Worm (Caenorhabditis elegans) whole organism, L1 larva: ENCODE results near the gene phf-5.

Experiments
- F16B12.6 ChIP-seq: fragments of 150-350 bp; optimal IDR thresholded peaks from 2 replicates; lab custom pipeline; 2014; ENCODE audit warnings: missing biosample characterization, missing genetic modification characterization
- aha-1 ChIP-seq: fragments of 150-350 bp; optimal IDR thresholded peaks from 2 replicates; lab custom pipeline; 2014; ENCODE audit warnings: missing biosample characterization, missing genetic modification characterization
- alr-1 ChIP-seq: fragments of 200-800 bp; sonication (Bioruptor generic); optimal IDR thresholded peaks from 2 replicates; lab custom pipeline; 2018; ENCODE audit warnings: borderline replicate concordance, mild to moderate bottlenecking, missing genetic modification characterization, missing compliant biosample characterization
- ama-1 ChIP-seq: fragments of 150-350 bp; optimal IDR thresholded peaks from 2 replicates; lab custom pipeline; 2014
- ceh-82 ChIP-seq, 3 experiments: fragments of 150-350 bp in 1 of 3; sonication (generic microtip) in 2 of 3; optimal IDR thresholded peaks; 2 replicates each; lab custom pipeline; 2014 to 2017; ENCODE audit warnings: missing biosample characterization in 3 of 3, missing genetic modification characterization in 3 of 3
- ces-1 ChIP-seq: fragments of 150-350 bp; optimal IDR thresholded peaks from 2 replicates; lab custom pipeline; 2014; ENCODE audit warnings: missing biosample characterization, missing genetic modification reagents, missing genetic modification characterization
- dpl-1 ChIP-seq, 3 experiments: fragments of 150-350 bp in 2 of 3; sonication (generic microtip) in 1 of 3; optimal IDR thresholded peaks; 2 replicates each; lab custom pipeline; 2014 to 2017; ENCODE audit warnings: missing biosample characterization in 3 of 3, missing genetic modification characterization in 3 of 3, missing genetic modification reagents in 3 of 3
- dsc-1 ChIP-seq: sonication (generic microtip); optimal IDR thresholded peaks from 2 replicates; lab custom pipeline; 2016; ENCODE audit warnings: mild to moderate bottlenecking, missing genetic modification characterization, missing compliant biosample characterization
- efl-1 ChIP-seq, 4 experiments: fragments of 150-350 bp; optimal IDR thresholded peaks in 3 of 4; peaks in 1 of 4; 1 replicate in 1 of 4; 2 replicates in 3 of 4; lab custom pipeline; 2014; ENCODE audit warnings: missing biosample characterization in 2 of 4, missing genetic modification characterization in 2 of 4, missing genetic modification reagents in 2 of 4
- egl-13 ChIP-seq: sonication (generic microtip); optimal IDR thresholded peaks from 2 replicates; lab custom pipeline; 2016; ENCODE audit warnings: missing genotype, missing genetic modification reagents, missing genetic modification characterization, missing compliant biosample characterization
- egl-27 ChIP-seq, 2 experiments: fragments of 150-350 bp in 1 of 2; sonication (generic microtip); optimal IDR thresholded peaks; 3 replicates each; lab custom pipeline; 2017 to 2018; ENCODE audit warnings: missing biosample characterization in 2 of 2, missing genetic modification characterization in 2 of 2, missing genetic modification reagents in 2 of 2
- elt-3 ChIP-seq, 6 experiments: fragments of 150-350 bp in 1 of 6; sonication (generic microtip); optimal IDR thresholded peaks; 2 replicates each; lab custom pipeline; 2017 to 2018; ENCODE audit warnings: missing biosample characterization in 6 of 6, missing genetic modification characterization in 6 of 6, inconsistent platforms in 1 of 6
- ets-5 ChIP-seq: fragments of 200-800 bp; sonication (Bioruptor generic); IDR thresholded peaks from 2 replicates; pipeline ENCODE4 v1.3.6; 2022; ENCODE audit warnings: missing genetic modification characterization, missing compliant biosample characterization
- fkh-10 ChIP-seq: sonication (generic microtip); optimal IDR thresholded peaks from 2 replicates; lab custom pipeline; 2017; ENCODE audit warnings: missing biosample characterization, missing genetic modification reagents, missing genetic modification characterization
- fkh-4 ChIP-seq: sonication (generic microtip); optimal IDR thresholded peaks from 2 replicates; lab custom pipeline; 2016; ENCODE audit warnings: missing compliant biosample characterization, missing genetic modification characterization, borderline replicate concordance
- fkh-8 ChIP-seq: sonication (generic microtip); optimal IDR thresholded peaks from 2 replicates; lab custom pipeline; 2016; ENCODE audit warnings: mild to moderate bottlenecking, missing genetic modification characterization, missing compliant biosample characterization
- irx-1 ChIP-seq: sonication (generic microtip); optimal IDR thresholded peaks from 2 replicates; lab custom pipeline; 2016; ENCODE audit warnings: missing genetic modification characterization, missing compliant biosample characterization
- isw-1 ChIP-seq: fragments of 200-800 bp; sonication (Bioruptor generic); IDR thresholded peaks from 2 replicates; pipeline ENCODE4 v1.3.6; 2022; ENCODE audit warnings: missing genetic modification characterization, missing compliant biosample characterization
- jun-1 ChIP-seq: fragments of 150-350 bp; optimal IDR thresholded peaks from 2 replicates; lab custom pipeline; 2014; ENCODE audit warnings: missing biosample characterization, missing genetic modification reagents, missing genetic modification characterization
- lin-14 ChIP-seq: fragments of 200-800 bp; sonication (Bioruptor generic); optimal IDR thresholded peaks from 2 replicates; lab custom pipeline; 2018; ENCODE audit warnings: mild to moderate bottlenecking, missing genetic modification characterization, moderate library complexity, missing compliant biosample characterization
- lin-35 ChIP-seq, 2 experiments: fragments of 150-350 bp; optimal IDR thresholded peaks; 2 replicates each; lab custom pipeline; 2014; ENCODE audit warnings: missing biosample characterization in 2 of 2, missing genetic modification characterization in 2 of 2, missing genetic modification reagents in 2 of 2
- lin-39 ChIP-seq: fragments of 150-350 bp; optimal IDR thresholded peaks from 2 replicates; lab custom pipeline; 2014; ENCODE audit warnings: missing biosample characterization, missing genetic modification reagents, missing genetic modification characterization
- lir-3 ChIP-seq: sonication (generic microtip); optimal IDR thresholded peaks from 2 replicates; lab custom pipeline; 2016; ENCODE audit warnings: mild to moderate bottlenecking, missing genetic modification characterization, moderate library complexity, missing compliant biosample characterization; ENCODE audit not compliant: poor library complexity
- lsy-2 ChIP-seq, 2 experiments: fragments of 150-350 bp; optimal IDR thresholded peaks; 2 replicates each; lab custom pipeline; 2014; ENCODE audit warnings: missing biosample characterization in 2 of 2, missing genetic modification characterization in 2 of 2
- mab-9 ChIP-seq: fragments of 200-800 bp; sonication (Bioruptor generic); IDR thresholded peaks from 2 replicates; pipeline ENCODE4 v1.3.6; 2022; ENCODE audit warnings: missing genetic modification reagents, missing genetic modification characterization, missing compliant biosample characterization
- mep-1 ChIP-seq: fragments of 150-350 bp; optimal IDR thresholded peaks from 2 replicates; lab custom pipeline; 2014; ENCODE audit warnings: missing biosample characterization, missing genetic modification characterization
- nhr-19 ChIP-seq: fragments of 200-800 bp; sonication (Bioruptor generic); conservative IDR thresholded peaks from 2 replicates; pipeline ENCODE4 v1.3.6; 2022; ENCODE audit warnings: missing genetic modification characterization, missing compliant biosample characterization
- nhr-20 ChIP-seq: sonication (generic microtip); optimal IDR thresholded peaks from 2 replicates; lab custom pipeline; 2016; ENCODE audit warnings: mild to moderate bottlenecking, missing genetic modification characterization, missing compliant biosample characterization
- nhr-28 ChIP-seq: fragments of 150-350 bp; optimal IDR thresholded peaks from 2 replicates; lab custom pipeline; 2014; ENCODE audit warnings: missing biosample characterization, missing genetic modification characterization
- nhr-47 ChIP-seq: sonication (generic microtip); optimal IDR thresholded peaks from 2 replicates; lab custom pipeline; 2016; ENCODE audit warnings: mild to moderate bottlenecking, missing genetic modification characterization, moderate library complexity, missing compliant biosample characterization
- nhr-71 ChIP-seq: sonication (generic microtip); optimal IDR thresholded peaks from 2 replicates; lab custom pipeline; 2016; ENCODE audit warnings: mild to moderate bottlenecking, missing genetic modification characterization, moderate library complexity, missing compliant biosample characterization
- nhr-85 ChIP-seq: sonication (generic microtip); peaks from one replicate; lab custom pipeline; 2016; ENCODE audit warnings: missing genetic modification characterization, inconsistent platforms, missing compliant biosample characterization
- nhr-90 ChIP-seq: sonication (generic microtip); optimal IDR thresholded peaks from 2 replicates; lab custom pipeline; 2016; ENCODE audit warnings: mild to moderate bottlenecking, missing genetic modification characterization, missing compliant biosample characterization; ENCODE audit not compliant: poor library complexity
- pag-3 ChIP-seq: sonication (generic microtip); optimal IDR thresholded peaks from 2 replicates; lab custom pipeline; 2017; ENCODE audit warnings: missing genetic modification characterization, mild to moderate bottlenecking, missing compliant biosample characterization, antibody characterized with exemption, borderline replicate concordance; ENCODE audit not compliant: insufficient read depth
- skn-1 ChIP-seq: fragments of 150-350 bp; optimal IDR thresholded peaks from 2 replicates; lab custom pipeline; 2014; ENCODE audit warnings: missing biosample characterization, missing genetic modification characterization
- sptf-1 ChIP-seq: fragments of 150-350 bp; optimal IDR thresholded peaks from 2 replicates; lab custom pipeline; 2014; ENCODE audit warnings: missing biosample characterization, missing genetic modification characterization
- unc-130 ChIP-seq: fragments of 150-350 bp; optimal IDR thresholded peaks from 2 replicates; lab custom pipeline; 2017; ENCODE audit warnings: missing biosample characterization, missing genetic modification characterization, inconsistent platforms
- unc-30 ChIP-seq: sonication (generic microtip); optimal IDR thresholded peaks from 2 replicates; lab custom pipeline; 2017; ENCODE audit warnings: missing biosample characterization, missing genetic modification characterization
- unc-62 ChIP-seq: fragments of 150-350 bp; optimal IDR thresholded peaks from 2 replicates; lab custom pipeline; 2014; ENCODE audit warnings: missing biosample characterization, missing genetic modification reagents, missing genetic modification characterization
- unc-86 ChIP-seq: sonication (generic microtip); optimal IDR thresholded peaks from 2 replicates; lab custom pipeline; 2016; ENCODE audit warnings: missing genetic modification characterization, missing compliant biosample characterization
- vab-15 ChIP-seq: sonication (generic microtip); optimal IDR thresholded peaks from 2 replicates; lab custom pipeline; 2017; ENCODE audit warnings: missing genotype, mild to moderate bottlenecking, missing genetic modification characterization, missing compliant biosample characterization
- xbp-1 ChIP-seq: sonication (generic microtip); optimal IDR thresholded peaks from 2 replicates; lab custom pipeline; 2016; ENCODE audit warnings: missing genetic modification characterization, missing compliant biosample characterization
- ztf-11 ChIP-seq, 2 experiments: sonication (generic microtip); optimal IDR thresholded peaks; 2 replicates each; lab custom pipeline; 2016 to 2017; ENCODE audit warnings: missing genetic modification characterization in 2 of 2, missing biosample characterization in 1 of 2, missing compliant biosample characterization in 1 of 2

The phf-5 gene

ce11 chrIII:2313985-2314494, 29.3 kb upstream of the phf-5 start, which contains the start of the genes fbxa-66 and iffb-1:
fbxa-66 (minus strand) TSS chrIII:2314035.
iffb-1 (plus strand) TSS chrIII:2314436.
- TF ChIP-seq fkh-8 (tag; lab: Kevin White, UChicago), result no peak
- TF ChIP-seq nhr-20 (tag; lab: Kevin White, UChicago), result no peak
- TF ChIP-seq elt-3 (tag; optimal IDR thresholded peaks at IDR 0.05; lab: Kevin White, UChicago), result no peak
- no peak for TF ChIP-seq ces-1 (GFP tag; lab: Kevin White, UChicago)
- TF ChIP-seq unc-130 (tag; lab: Kevin White, UChicago), result no peak
- no peak for TF ChIP-seq lin-14
- no peak for TF ChIP-seq unc-86 (tag; lab: Kevin White, UChicago)
- TF ChIP-seq dpl-1 (GFP tag; optimal IDR thresholded peaks at IDR 0.05; lab: Kevin White, UChicago), result peak; percentile 25 to 70 (median 55)
- no peak for TF ChIP-seq alr-1
- TF ChIP-seq nhr-85 (tag; lab: Kevin White, UChicago), result peak; percentile 51
- TF ChIP-seq nhr-90 (tag; lab: Kevin White, UChicago), result no peak
- no peak for TF ChIP-seq lin-39 (tag; lab: Kevin White, UChicago)
- peak; percentile 51 for TF ChIP-seq mep-1
- TF ChIP-seq pag-3 (tag; lab: Kevin White, UChicago), result no peak
- TF ChIP-seq efl-1 (optimal IDR thresholded peaks at IDR 0.05; lab: Kevin White, UChicago), result peak; percentile 42 to 62
- peak; percentile 65 to 95 for TF ChIP-seq efl-1 (GFP tag; optimal IDR thresholded peaks at IDR 0.05 in 1 of 2; lab: Kevin White, UChicago)
- peak in 1 of 3 experiments; percentile 30 for TF ChIP-seq ceh-82 (tag; optimal IDR thresholded peaks at IDR 0.05; lab: Kevin White, UChicago)
- TF ChIP-seq egl-13 (tag; lab: Kevin White, UChicago), result no peak
- no peak for TF ChIP-seq fkh-4 (tag; lab: Kevin White, UChicago)
- no peak for TF ChIP-seq aha-1 (tag; lab: Kevin White, UChicago)
- no peak for TF ChIP-seq nhr-28 (tag; lab: Kevin White, UChicago)
- TF ChIP-seq egl-27 (tag; optimal IDR thresholded peaks at IDR 0.05; lab: Kevin White, UChicago), result no peak
- TF ChIP-seq mab-9 (GFP tag; lab: Robert Waterston, UW), result no peak
- TF ChIP-seq F16B12.6 (tag; lab: Kevin White, UChicago), result peak; percentile 85
- TF ChIP-seq ama-1 (lab: Kevin White, UChicago), result no peak
- peak; percentile 39 to 47 for TF ChIP-seq lsy-2 (tag; optimal IDR thresholded peaks at IDR 0.05; lab: Kevin White, UChicago)
- TF ChIP-seq vab-15, result no peak
- TF ChIP-seq isw-1 (GFP tag; lab: Robert Waterston, UW), result 0 out of 2 replicates have a peak, but pooled peaks have one; percentile 4
- peak; percentile 37 to 55 for TF ChIP-seq lin-35 (GFP tag; optimal IDR thresholded peaks at IDR 0.05; lab: Kevin White, UChicago)
- TF ChIP-seq skn-1 (tag; lab: Kevin White, UChicago), result peak; percentile 9
- peak; percentile 2 for TF ChIP-seq xbp-1 (tag; lab: Kevin White, UChicago)
- no peak for TF ChIP-seq ets-5 (GFP tag; lab: Robert Waterston, UW)
- TF ChIP-seq lir-3 (tag; lab: Kevin White, UChicago), result no peak
- TF ChIP-seq unc-30, result no peak
- no peak for TF ChIP-seq irx-1
- TF ChIP-seq unc-62 (GFP tag; lab: Kevin White, UChicago), result no peak
- no peak for TF ChIP-seq nhr-19

ce11 chrIII:2314678-2315077, 28.7 kb upstream of the phf-5 start:
- TF ChIP-seq sptf-1 (tag; lab: Kevin White, UChicago) (no peak), efl-1 (optimal IDR thresholded peaks at IDR 0.05; lab: Kevin White, UChicago) (no peak), efl-1 (GFP tag; optimal IDR thresholded peaks at IDR 0.05 in 1 of 2; lab: Kevin White, UChicago) (peak in 1 of 2 experiments; percentile 68)

DNA sequence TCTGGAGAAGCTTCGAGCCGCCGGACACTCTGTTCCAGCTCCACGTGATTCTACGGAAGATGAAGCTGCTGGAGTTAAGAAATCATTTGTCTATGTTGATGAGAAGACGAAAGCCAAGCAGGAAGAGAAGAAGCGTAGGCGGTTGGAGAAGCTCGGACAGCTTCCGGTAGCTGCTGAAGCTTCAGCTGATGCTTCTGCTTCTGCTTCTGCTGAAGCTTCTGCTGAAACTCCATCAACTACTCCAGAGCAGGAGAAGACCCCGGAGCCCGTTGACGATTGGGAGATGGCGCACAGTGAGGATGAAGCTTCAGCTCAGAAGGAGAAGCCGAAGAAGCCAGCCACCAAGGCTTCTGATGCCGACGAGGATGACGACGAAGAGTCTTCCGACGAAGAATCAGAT, 26.9 kb upstream of the phf-5 start:
- TF ChIP-seq fkh-10, result no peak
- no peak for TF ChIP-seq jun-1 (tag; lab: Kevin White, UChicago)
- no peak for TF ChIP-seq aha-1 (tag; lab: Kevin White, UChicago)
- TF ChIP-seq ztf-11 (tag; optimal IDR thresholded peaks at IDR 0.05; lab: Kevin White, UChicago), result no peak
- TF ChIP-seq nhr-71 (tag; lab: Kevin White, UChicago), result no peak
- TF ChIP-seq dsc-1, result no peak
- TF ChIP-seq nhr-47 (tag; lab: Kevin White, UChicago), result no peak
- no peak for TF ChIP-seq lin-35 (GFP tag; optimal IDR thresholded peaks at IDR 0.05; lab: Kevin White, UChicago)
